Worm (Caenorhabditis elegans) whole organism, L1 larva: Measurements from ENCODE around the gene athp-2.

Source experiments
- aly-2 ChIP-seq: fragments of 150-350 bp; optimal IDR thresholded peaks from 2 replicates; lab custom pipeline; 2014; ENCODE audit warnings: missing biosample characterization, missing genetic modification characterization
- ama-1 ChIP-seq: fragments of 150-350 bp; optimal IDR thresholded peaks from 2 replicates; lab custom pipeline; 2014
- ceh-82 ChIP-seq, 3 experiments: fragments of 150-350 bp in 1 of 3; sonication (generic microtip) in 2 of 3; optimal IDR thresholded peaks; 2 replicates each; lab custom pipeline; 2014 to 2017; ENCODE audit warnings: missing biosample characterization in 3 of 3, missing genetic modification characterization in 3 of 3
- ces-1 ChIP-seq: fragments of 150-350 bp; optimal IDR thresholded peaks from 2 replicates; lab custom pipeline; 2014; ENCODE audit warnings: missing biosample characterization, missing genetic modification reagents, missing genetic modification characterization
- fkh-10 ChIP-seq: sonication (generic microtip); optimal IDR thresholded peaks from 2 replicates; lab custom pipeline; 2017; ENCODE audit warnings: missing biosample characterization, missing genetic modification reagents, missing genetic modification characterization
- mep-1 ChIP-seq: fragments of 150-350 bp; optimal IDR thresholded peaks from 2 replicates; lab custom pipeline; 2014; ENCODE audit warnings: missing biosample characterization, missing genetic modification characterization
- nhr-47 ChIP-seq: sonication (generic microtip); optimal IDR thresholded peaks from 2 replicates; lab custom pipeline; 2016; ENCODE audit warnings: mild to moderate bottlenecking, missing genetic modification characterization, moderate library complexity, missing compliant biosample characterization
- nhr-76 ChIP-seq: sonication (generic microtip); optimal IDR thresholded peaks from 2 replicates; lab custom pipeline; 2017; ENCODE audit warnings: missing biosample characterization, missing genetic modification characterization
- skn-1 ChIP-seq: fragments of 150-350 bp; optimal IDR thresholded peaks from 2 replicates; lab custom pipeline; 2014; ENCODE audit warnings: missing biosample characterization, missing genetic modification characterization
- snpc-4 ChIP-seq: fragments of 150-350 bp; optimal IDR thresholded peaks from 2 replicates; lab custom pipeline; 2014; ENCODE audit warnings: missing biosample characterization, missing genetic modification characterization
- xbp-1 ChIP-seq: sonication (generic microtip); optimal IDR thresholded peaks from 2 replicates; lab custom pipeline; 2016; ENCODE audit warnings: missing genetic modification characterization, missing compliant biosample characterization

- TF ChIP-seq ama-1 (lab: Kevin White, UChicago) (no peak), skn-1 (tag; lab: Kevin White, UChicago) (no peak), nhr-47 (tag; lab: Kevin White, UChicago) (no peak), fkh-10 (GFP tag; lab: Kevin White, UChicago) (no peak), aly-2 (tag; lab: Kevin White, UChicago) (no peak), snpc-4 (tag; lab: Kevin White, UChicago) (no peak), ceh-82 (tag; optimal IDR thresholded peaks at IDR 0.05; lab: Kevin White, UChicago) (no peak), ces-1 (GFP tag; lab: Kevin White, UChicago) (no peak), xbp-1 (tag; lab: Kevin White, UChicago) (no peak), nhr-76 (tag; lab: Kevin White, UChicago) (no peak), mep-1 (tag; lab: Kevin White, UChicago) (no peak)
These were observed 20.4 kb upstream of the athp-2 start, which contains the start of gene Y52E8A.6 for ce11 chrII:4319537-4320019.
